Fruit fly (Drosophila melanogaster): ENCODE data around the gene CG16853.

- no peak for TF ChIP-seq Sin3A (optimal IDR thresholded peaks at IDR 0.05)
- TF ChIP-seq Myc (optimal IDR thresholded peaks at IDR 0.05), result no peak
- TF ChIP-seq psq (optimal IDR thresholded peaks at IDR 0.05), result no peak
- no peak for TF ChIP-seq h (optimal IDR thresholded peaks at IDR 0.05)
- TF ChIP-seq ttk (optimal IDR thresholded peaks at IDR 0.05), result no peak
These were observed 29.7 kb upstream of the CG16853 start for dm6 chr2L:13512182-13513032.
